Worm (Caenorhabditis elegans) whole organism, L4 larva: ENCODE measurements around the gene asp-3.

ENCODE experiments used
- lin-13 ChIP-seq: fragments of 150-350 bp; optimal IDR thresholded peaks from 2 replicates; lab custom pipeline; 2014; ENCODE audit warnings: missing biosample characterization, missing genetic modification reagents, missing genetic modification characterization
- mdl-1 ChIP-seq, 2 experiments: fragments of 150-350 bp in 1 of 2; sonication (generic microtip) in 1 of 2; optimal IDR thresholded peaks; 2 replicates each; lab custom pipeline; 2014 to 2017; ENCODE audit warnings: missing biosample characterization in 2 of 2, missing genetic modification characterization in 2 of 2
- nhr-28 ChIP-seq: fragments of 150-350 bp; optimal IDR thresholded peaks from 2 replicates; lab custom pipeline; 2014; ENCODE audit warnings: missing biosample characterization, missing genetic modification characterization
- skn-1 ChIP-seq: fragments of 150-350 bp; optimal IDR thresholded peaks from 2 replicates; lab custom pipeline; 2014; ENCODE audit warnings: missing biosample characterization, missing genetic modification characterization
- snpc-4 ChIP-seq: fragments of 150-350 bp; optimal IDR thresholded peaks from 2 replicates; lab custom pipeline; 2014; ENCODE audit warnings: missing biosample characterization, missing genetic modification characterization

- TF ChIP-seq snpc-4 (tag; lab: Kevin White, UChicago) (no peak), mdl-1 (tag; optimal IDR thresholded peaks at IDR 0.05; lab: Kevin White, UChicago) (no peak), lin-13 (no peak), skn-1 (no peak), nhr-28 (no peak)
These were observed 47.5 kb upstream of the asp-3 start for ce11 chrX:6743344-6743743.
